Fruit fly (Drosophila melanogaster) S2 (cell line): ENCODE results near the gene UQCR-14L.

Experiments
- CG8478 ChIP-seq: fragments of >200 bp; optimal IDR thresholded peaks from 2 replicates; lab custom pipeline; 2018
- CTCF ChIP-seq, 2 experiments: fragments of >200 bp; optimal IDR thresholded peaks; 2 replicates each; lab custom pipeline; 2018

The UQCR-14L gene

dm6 chr3R:28340606-28340999 is 46.8 kb downstream of the UQCR-14L start:
- TF ChIP-seq CTCF (optimal IDR thresholded peaks at IDR 0.05; lab: Kevin White, UChicago) (no peak), CG8478 (lab: Kevin White, UChicago) (no peak)
